Worm (Caenorhabditis elegans): ENCODE measurements around the gene pst-2.

DNA sequence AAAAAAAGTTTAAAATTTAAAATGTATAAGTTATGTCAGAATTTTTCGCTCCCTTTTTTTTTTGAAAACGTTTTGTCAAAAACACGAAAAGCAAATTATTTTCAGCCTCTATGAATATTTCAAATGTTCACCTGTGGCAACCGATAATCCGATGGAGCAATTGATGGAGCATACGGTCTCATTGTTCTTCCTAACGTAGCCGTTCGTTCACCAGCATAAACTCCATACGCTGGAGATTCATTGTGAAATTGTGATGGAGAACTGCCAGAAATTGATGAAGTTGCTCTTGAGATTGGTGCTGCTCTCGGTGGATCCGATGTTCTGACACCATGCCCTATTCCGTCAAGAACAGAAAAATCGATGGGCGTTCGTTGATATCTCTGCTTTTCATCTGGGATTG, 11.6 kb downstream of the pst-2 start:
- no peak for TF ChIP-seq ama-1 (optimal IDR thresholded peaks at IDR 0.05)
- no peak for TF ChIP-seq tra-4 (tag; optimal IDR thresholded peaks at IDR 0.05)
- no peak for TF ChIP-seq ceh-13 (GFP tag; optimal IDR thresholded peaks at IDR 0.05)
- no peak for TF ChIP-seq ceh-36 (tag; optimal IDR thresholded peaks at IDR 0.05)
- no peak for TF ChIP-seq aly-1 (tag; optimal IDR thresholded peaks at IDR 0.05)
- TF ChIP-seq tbx-11 (GFP tag; IDR thresholded peaks at IDR 0.05): no peak
- TF ChIP-seq hnd-1 (tag; optimal IDR thresholded peaks at IDR 0.05): no peak
- TF ChIP-seq tbx-37 (GFP tag; conservative IDR thresholded peaks at IDR 0.05): no peak

Data from whole organism, early embryonic.